Worm (Caenorhabditis elegans) whole organism, young adult: ENCODE measurements around the gene fbxb-90.

Experiments
- F55B11.4 ChIP-seq: sonication (generic microtip); optimal IDR thresholded peaks from 2 replicates; lab custom pipeline; 2016; ENCODE audit warnings: missing compliant biosample characterization, missing genetic modification characterization, borderline replicate concordance; ENCODE audit not compliant: insufficient read depth
- ama-1 ChIP-seq, 3 experiments: fragments of 150-350 bp in 1 of 3; sonication (generic microtip) in 2 of 3; optimal IDR thresholded peaks; 2 replicates each; lab custom pipeline; 2014 to 2018; ENCODE audit warnings: missing biosample characterization in 2 of 3, missing genetic modification characterization in 2 of 3, missing genetic modification reagents in 2 of 3
- aptf-3 ChIP-seq: fragments of 200-800 bp; sonication (Bioruptor generic); IDR thresholded peaks from 2 replicates; pipeline ENCODE4 v1.3.6; 2022; ENCODE audit warnings: missing genetic modification characterization, missing compliant biosample characterization
- dpl-1 ChIP-seq: fragments of 150-350 bp; optimal IDR thresholded peaks from 2 replicates; lab custom pipeline; 2014; ENCODE audit warnings: missing biosample characterization, missing genetic modification reagents, missing genetic modification characterization
- lin-54 ChIP-seq: fragments of 200-800 bp; sonication (Bioruptor generic); optimal IDR thresholded peaks from 2 replicates; lab custom pipeline; 2018; ENCODE audit warnings: mild to moderate bottlenecking, missing genetic modification characterization, missing compliant biosample characterization
- nhr-120 ChIP-seq: fragments of 200-800 bp; sonication (Bioruptor generic); IDR thresholded peaks from 2 replicates; pipeline ENCODE4 v1.3.6; 2022; ENCODE audit warnings: missing genetic modification characterization, missing compliant biosample characterization
- snpc-4 ChIP-seq, 5 experiments: fragments of 150-350 bp in 1 of 5; sonication (generic microtip) in 4 of 5; optimal IDR thresholded peaks; 2 replicates each; lab custom pipeline; 2014 to 2018; ENCODE audit warnings: missing genetic modification characterization in 5 of 5, missing biosample characterization in 3 of 5, antibody characterized with exemption in 2 of 5, mild to moderate bottlenecking in 2 of 5, missing compliant biosample characterization in 2 of 5, missing genotype in 2 of 5, moderate library complexity in 2 of 5, missing genetic modification reagents in 1 of 5
- unc-62 ChIP-seq: fragments of 150-350 bp; optimal IDR thresholded peaks from 2 replicates; lab custom pipeline; 2014; ENCODE audit warnings: missing biosample characterization, missing genetic modification reagents, missing genetic modification characterization

ce11 chrII:3716455-3716854, 32.2 kb downstream of the fbxb-90 start, which contains the start of gene srh-99:
- TF ChIP-seq unc-62 (no peak), dpl-1 (GFP tag; lab: Kevin White, UChicago) (no peak), nhr-120 (no peak), F55B11.4 (tag; lab: Kevin White, UChicago) (no peak), snpc-4 (GFP tag; optimal IDR thresholded peaks at IDR 0.05; lab: Kevin White, UChicago) (no peak), snpc-4 (tag; optimal IDR thresholded peaks at IDR 0.05; lab: Kevin White, UChicago) (no peak), ama-1 (optimal IDR thresholded peaks at IDR 0.05; lab: Kevin White, UChicago) (no peak), ama-1 (GFP tag; optimal IDR thresholded peaks at IDR 0.05; lab: Kevin White, UChicago) (no peak), aptf-3 (GFP tag; lab: Robert Waterston, UW) (no peak), lin-54 (GFP tag; lab: Kevin White, UChicago) (no peak)
